Worm (Caenorhabditis elegans): ENCODE measurements around the gene snb-7.

DNA sequence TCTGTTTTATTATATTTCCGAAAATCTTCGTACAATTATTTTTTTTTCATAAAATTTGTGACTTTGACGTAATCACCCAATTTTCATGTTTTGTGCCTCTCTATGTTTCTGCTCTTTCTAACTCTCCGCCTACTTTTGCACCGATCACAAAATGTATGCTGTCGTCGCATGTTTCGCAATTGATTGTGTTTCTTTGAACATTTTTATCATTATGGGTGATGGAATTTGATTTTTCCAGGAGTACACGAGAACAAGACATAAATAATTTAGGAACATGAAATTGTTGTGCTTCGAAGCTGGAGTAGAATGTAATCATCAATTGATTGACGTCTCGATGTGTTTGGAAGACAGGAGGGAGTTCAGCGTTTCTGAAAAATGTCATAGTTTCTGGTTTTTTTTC, 40.3 kb downstream of the snb-7 start:
- no peak for TF ChIP-seq elt-3 (tag; optimal IDR thresholded peaks at IDR 0.05)
- TF ChIP-seq ztf-11 (tag; optimal IDR thresholded peaks at IDR 0.05), result no peak
- no peak for TF ChIP-seq nhr-12 (tag; optimal IDR thresholded peaks at IDR 0.05)
- no peak for TF ChIP-seq snpc-4 (tag; optimal IDR thresholded peaks at IDR 0.05)
